Fruit fly (Drosophila melanogaster) whole organism, embryonic: ENCODE measurements around the gene Ubqn.

Source experiments
- Atf-2 ChIP-seq: fragments of 200-800 bp; sonication (Bioruptor generic); optimal IDR thresholded peaks from 2 replicates; lab custom pipeline; 2016; ENCODE audit warnings: missing biosample characterization, missing genetic modification characterization
- B-H1 ChIP-seq: fragments of 200-800 bp; sonication (Bioruptor generic); IDR thresholded peaks from 3 replicates; pipeline ENCODE4 v1.3.6; 2022; ENCODE audit warnings: missing biosample characterization, missing genetic modification characterization
- CG10979 ChIP-seq: fragments of 200-800 bp; sonication (Bioruptor generic); optimal IDR thresholded peaks from 2 replicates; lab custom pipeline; 2018; ENCODE audit warnings: missing biosample characterization, mild to moderate bottlenecking, missing genetic modification characterization, moderate library complexity
- CG11723 ChIP-seq: fragments of 200-800 bp; sonication (Bioruptor generic); optimal IDR thresholded peaks from 2 replicates; lab custom pipeline; 2017; ENCODE audit warnings: missing biosample characterization, mild to moderate bottlenecking, missing genetic modification characterization
- CG12769 ChIP-seq: fragments of 200-800 bp; sonication (Bioruptor generic); optimal IDR thresholded peaks from 2 replicates; lab custom pipeline; 2019; ENCODE audit warnings: missing biosample characterization, mild to moderate bottlenecking, missing genetic modification characterization, moderate library complexity
- CG13287 ChIP-seq: fragments of 200-800 bp; sonication (Bioruptor generic); IDR thresholded peaks from 2 replicates; pipeline ENCODE4 v1.3.6; 2022; ENCODE audit warnings: missing biosample characterization, missing genetic modification characterization; ENCODE audit not compliant: partially characterized antibody
- CG13775 ChIP-seq: fragments of 200-800 bp; sonication (Bioruptor generic); optimal IDR thresholded peaks from 3 replicates; lab custom pipeline; 2017; ENCODE audit warnings: missing biosample characterization, mild to moderate bottlenecking, missing genetic modification characterization
- CG17361 ChIP-seq: fragments of 200-800 bp; sonication (Bioruptor generic); IDR thresholded peaks from 3 replicates; pipeline ENCODE4 v1.3.6; 2022; ENCODE audit warnings: missing biosample characterization, missing genetic modification characterization
- CG17912 ChIP-seq: fragments of 200-800 bp; sonication (Bioruptor generic); optimal IDR thresholded peaks from 2 replicates; lab custom pipeline; 2018; ENCODE audit warnings: missing biosample characterization, mild to moderate bottlenecking, missing genetic modification characterization
- CG2889 ChIP-seq: fragments of 200-800 bp; sonication (Bioruptor generic); IDR thresholded peaks from 3 replicates; pipeline ENCODE4 v1.3.6; 2022; ENCODE audit warnings: missing biosample characterization, missing genetic modification characterization
- CG3838 ChIP-seq: fragments of 200-800 bp; sonication (Bioruptor generic); optimal IDR thresholded peaks from 3 replicates; lab custom pipeline; 2016; ENCODE audit warnings: missing biosample characterization, missing genetic modification characterization
- CG4404 ChIP-seq: fragments of 200-800 bp; sonication (Bioruptor generic); IDR thresholded peaks from 2 replicates; pipeline ENCODE4 v1.3.6; 2022; ENCODE audit warnings: missing biosample characterization, missing genetic modification characterization
- CG5245 ChIP-seq: fragments of 200-800 bp; sonication (Bioruptor generic); optimal IDR thresholded peaks from 3 replicates; lab custom pipeline; 2016; ENCODE audit warnings: missing biosample characterization, missing genetic modification characterization
- CG7786 ChIP-seq: fragments of 200-800 bp; sonication (Bioruptor generic); optimal IDR thresholded peaks from 2 replicates; lab custom pipeline; 2016; ENCODE audit warnings: missing biosample characterization, missing genetic modification characterization
- CG8765 ChIP-seq: fragments of 200-800 bp; sonication (Bioruptor generic); IDR thresholded peaks from 2 replicates; pipeline ENCODE4 v1.3.6; 2022; ENCODE audit warnings: missing biosample characterization, missing genetic modification characterization
- CG9437 ChIP-seq: fragments of 200-800 bp; sonication (Bioruptor generic); optimal IDR thresholded peaks from 2 replicates; lab custom pipeline; 2018; ENCODE audit warnings: missing biosample characterization, mild to moderate bottlenecking, missing genetic modification characterization
- D19A ChIP-seq: fragments of 200-800 bp; optimal IDR thresholded peaks from 3 replicates; lab custom pipeline; 2019; ENCODE audit warnings: missing biosample characterization, mild to moderate bottlenecking, missing genetic modification characterization, moderate library complexity
- Dip2 ChIP-seq: fragments of 200-800 bp; sonication (Bioruptor generic); IDR thresholded peaks from 2 replicates; pipeline ENCODE4 v1.3.6; 2022; ENCODE audit warnings: missing biosample characterization, missing genetic modification characterization
- Doc3 ChIP-seq: fragments of 200-800 bp; sonication (Bioruptor generic); IDR thresholded peaks from 3 replicates; pipeline ENCODE4 v1.3.6; 2022; ENCODE audit warnings: missing biosample characterization, missing genetic modification characterization; ENCODE audit not compliant: partially characterized antibody
- ERR ChIP-seq: fragments of 200-800 bp; sonication (Bioruptor generic); optimal IDR thresholded peaks from 2 replicates; lab custom pipeline; 2016; ENCODE audit warnings: missing biosample characterization, missing genetic modification characterization
- Gsc ChIP-seq: fragments of 200-800 bp; sonication (Bioruptor generic); IDR thresholded peaks from 2 replicates; pipeline ENCODE4 v1.3.6; 2022; ENCODE audit warnings: missing biosample characterization, missing genetic modification characterization
- HLH4C ChIP-seq: fragments of 200-800 bp; sonication (Bioruptor generic); IDR thresholded peaks from 3 replicates; pipeline ENCODE4 v1.3.6; 2022; ENCODE audit warnings: missing biosample characterization, missing genetic modification characterization; ENCODE audit not compliant: partially characterized antibody
- Hr39 ChIP-seq: fragments of >200 bp; optimal IDR thresholded peaks from 2 replicates; lab custom pipeline; 2017
- Mad ChIP-seq: fragments of 200-800 bp; sonication (Bioruptor generic); optimal IDR thresholded peaks from 2 replicates; lab custom pipeline; 2016; ENCODE audit warnings: missing biosample characterization, missing genetic modification characterization
- NC2β ChIP-seq: fragments of 200-800 bp; sonication (Bioruptor generic); optimal IDR thresholded peaks from 2 replicates; lab custom pipeline; 2016; ENCODE audit warnings: missing biosample characterization, missing genetic modification characterization
- Ptx1 ChIP-seq: fragments of 200-800 bp; sonication (Bioruptor generic); IDR thresholded peaks from 2 replicates; pipeline ENCODE4 v1.3.6; 2022; ENCODE audit warnings: missing biosample characterization, missing genetic modification characterization
- amos ChIP-seq: fragments of 200-800 bp; sonication (Bioruptor generic); IDR thresholded peaks from 2 replicates; pipeline ENCODE4 v1.3.6; 2022; ENCODE audit warnings: missing biosample characterization, missing genetic modification characterization; ENCODE audit not compliant: partially characterized antibody
- cato ChIP-seq: fragments of 200-800 bp; sonication (Bioruptor generic); optimal IDR thresholded peaks from 2 replicates; lab custom pipeline; 2016; ENCODE audit warnings: missing biosample characterization, missing genetic modification characterization, borderline replicate concordance
- dan ChIP-seq: fragments of 200-800 bp; sonication (Bioruptor generic); IDR thresholded peaks from 2 replicates; pipeline ENCODE4 v1.3.6; 2022; ENCODE audit warnings: missing biosample characterization, missing genetic modification characterization
- ftz-f1 ChIP-seq: fragments of 200-800 bp; sonication (Bioruptor generic); optimal IDR thresholded peaks from 2 replicates; lab custom pipeline; 2016; ENCODE audit warnings: missing biosample characterization, missing genetic modification characterization
- gt ChIP-seq: fragments of 200-800 bp; sonication (Bioruptor generic); IDR thresholded peaks from 2 replicates; pipeline ENCODE4 v1.3.6; 2022; ENCODE audit warnings: missing biosample characterization, missing genetic modification characterization
- jing ChIP-seq: fragments of 200-800 bp; sonication (Bioruptor generic); optimal IDR thresholded peaks from 2 replicates; lab custom pipeline; 2018; ENCODE audit warnings: missing biosample characterization, mild to moderate bottlenecking, missing genetic modification characterization
- jumu ChIP-seq: fragments of 200-800 bp; sonication (Bioruptor generic); optimal IDR thresholded peaks from 3 replicates; lab custom pipeline; 2016; ENCODE audit warnings: missing biosample characterization, missing genetic modification characterization
- ken ChIP-seq: fragments of 200-800 bp; sonication (Bioruptor generic); IDR thresholded peaks from 3 replicates; pipeline ENCODE4 v1.3.6; 2022; ENCODE audit warnings: missing biosample characterization, missing genetic modification characterization
- kni ChIP-seq: fragments of 200-800 bp; sonication (Bioruptor generic); optimal IDR thresholded peaks from 3 replicates; lab custom pipeline; 2017; ENCODE audit warnings: mild to moderate bottlenecking, missing biosample characterization, missing genetic modification reagents, missing genetic modification characterization
- knrl ChIP-seq: fragments of 200-800 bp; sonication (Bioruptor generic); IDR thresholded peaks from 3 replicates; pipeline ENCODE4 v1.3.6; 2022; ENCODE audit warnings: missing biosample characterization, missing genetic modification characterization; ENCODE audit not compliant: partially characterized antibody
- peb ChIP-seq: fragments of 200-800 bp; sonication (Bioruptor generic); IDR thresholded peaks from 2 replicates; pipeline ENCODE4 v1.3.6; 2022; ENCODE audit warnings: missing biosample characterization, missing genetic modification characterization
- pfk ChIP-seq: fragments of 200-800 bp; sonication (Bioruptor generic); optimal IDR thresholded peaks from 2 replicates; lab custom pipeline; 2018; ENCODE audit warnings: missing biosample characterization, mild to moderate bottlenecking, missing genetic modification characterization, moderate library complexity
- pita ChIP-seq: fragments of 200-800 bp; sonication (Bioruptor generic); optimal IDR thresholded peaks from 2 replicates; lab custom pipeline; 2017; ENCODE audit warnings: missing biosample characterization, mild to moderate bottlenecking, missing genetic modification characterization
- ranshi ChIP-seq: fragments of 200-800 bp; sonication (Bioruptor generic); IDR thresholded peaks from 2 replicates; pipeline ENCODE4 v1.3.6; 2022; ENCODE audit warnings: missing biosample characterization, missing genetic modification characterization
- repo ChIP-seq: fragments of 200-800 bp; sonication (Bioruptor generic); optimal IDR thresholded peaks from 2 replicates; lab custom pipeline; 2016; ENCODE audit warnings: missing biosample characterization, missing genetic modification characterization
- schlank ChIP-seq: fragments of 200-800 bp; sonication (Bioruptor generic); optimal IDR thresholded peaks from 2 replicates; lab custom pipeline; 2018; ENCODE audit warnings: missing biosample characterization, mild to moderate bottlenecking, missing genetic modification characterization
- sim ChIP-seq: fragments of 200-800 bp; sonication (Bioruptor generic); IDR thresholded peaks from 2 replicates; pipeline ENCODE4 v1.3.6; 2022; ENCODE audit warnings: missing biosample characterization, missing genetic modification characterization
- slbo ChIP-seq: fragments of 200-800 bp; sonication (Bioruptor generic); IDR thresholded peaks from 2 replicates; pipeline ENCODE4 v1.3.6; 2022; ENCODE audit warnings: missing biosample characterization, missing genetic modification characterization
- so ChIP-seq: fragments of 200-800 bp; sonication (Bioruptor generic); IDR thresholded peaks from 3 replicates; pipeline ENCODE4 v1.3.6; 2022; ENCODE audit warnings: missing biosample characterization, missing genetic modification characterization
- sob ChIP-seq: fragments of 200-800 bp; sonication (Bioruptor generic); IDR thresholded peaks from 2 replicates; pipeline ENCODE4 v1.3.6; 2022; ENCODE audit warnings: missing biosample characterization, missing genetic modification characterization
- tll ChIP-seq, 2 experiments: fragments of 200-800 bp in 1 of 2; fragments of >200 bp in 1 of 2; sonication (Bioruptor generic) in 1 of 2; optimal IDR thresholded peaks; 2 replicates each; lab custom pipeline; 2017 to 2019; ENCODE audit warnings: missing biosample characterization in 2 of 2, missing genetic modification characterization in 2 of 2, mild to moderate bottlenecking in 1 of 2, moderate library complexity in 1 of 2
- toy ChIP-seq: fragments of 200-800 bp; sonication (Bioruptor generic); IDR thresholded peaks from 2 replicates; pipeline ENCODE4 v1.3.6; 2022; ENCODE audit warnings: missing biosample characterization, missing genetic modification characterization
- twi ChIP-seq: fragments of 200-800 bp; optimal IDR thresholded peaks from 2 replicates; lab custom pipeline; 2019; ENCODE audit warnings: missing biosample characterization, mild to moderate bottlenecking, missing genetic modification characterization, moderate library complexity
- wek ChIP-seq: fragments of 200-800 bp; sonication (Bioruptor generic); optimal IDR thresholded peaks from 3 replicates; lab custom pipeline; 2018; ENCODE audit warnings: missing biosample characterization, mild to moderate bottlenecking, missing genetic modification characterization, moderate library complexity
- z ChIP-seq: fragments of 200-800 bp; sonication (Bioruptor generic); IDR thresholded peaks from 3 replicates; pipeline ENCODE4 v1.3.6; 2022; ENCODE audit warnings: missing biosample characterization, missing genetic modification characterization

Gene Ubqn

DNA sequence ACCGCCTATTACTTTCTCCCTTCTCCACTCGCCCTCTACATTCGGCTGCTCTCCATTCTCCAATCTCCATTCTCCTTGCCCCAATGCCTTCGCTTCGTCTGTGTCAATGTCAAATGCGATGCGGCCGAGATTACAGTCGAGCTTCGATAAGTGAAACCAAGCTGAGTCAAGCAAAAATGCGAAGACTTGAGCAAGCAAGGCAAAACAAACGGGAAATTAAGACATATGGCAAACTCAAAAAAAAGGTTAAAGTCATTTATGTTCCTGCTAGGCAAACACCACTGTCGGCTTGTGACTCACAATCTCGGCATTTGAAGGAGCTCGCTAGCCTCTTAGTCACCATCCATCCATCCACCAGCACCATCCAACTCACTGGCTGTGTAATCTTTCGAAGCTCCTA is 15.2 kb upstream of the Ubqn start (continued):
- TF ChIP-seq CG7786 (peak; percentile 98), CG12769 (tag; lab: Kevin White, UChicago) (peak; percentile 98), sim (GFP tag; lab: Robert Waterston, UW) (peak; percentile 73), D19A (peak; percentile 84), CG4404 (peak; percentile 92), cato (peak; percentile 82), repo (GFP tag; lab: Kevin White, UChicago) (peak; percentile 94), B-H1 (peak; percentile 89), toy (GFP tag; lab: Robert Waterston, UW) (peak; percentile 72; the same call in 1 of the 2 replicates), Doc3 (no peak), Gsc (GFP tag; lab: Robert Waterston, UW) (peak; percentile 86), CG5245 (peak; percentile 96), schlank (peak; percentile 97), CG3838 (peak; percentile 89), jumu (peak; percentile 98), CG2889 (GFP tag; lab: Robert Waterston, UW) (peak; percentile 96), peb (peak; percentile 88), ken (GFP tag; lab: Robert Waterston, UW) (peak; percentile 97), tll (GFP tag; optimal IDR thresholded peaks at IDR 0.05; lab: Kevin White, UChicago) (peak in 1 of 2 experiments; percentile 1), twi (tag; lab: Kevin White, UChicago) (peak; percentile 92), kni (GFP tag; lab: Kevin White, UChicago) (peak; percentile 91), CG17361 (GFP tag; lab: Robert Waterston, UW) (peak; percentile 92), z (GFP tag; lab: Robert Waterston, UW) (0 out of 3 replicates have a peak, but pooled peaks have one; percentile 38), so (peak; percentile 94), Hr39 (lab: Kevin White, UChicago) (no peak), ranshi (peak; percentile 94), knrl (GFP tag; lab: Robert Waterston, UW) (no peak), amos (no peak), CG10979 (peak; percentile 93), CG13775 (peak; percentile 93), CG9437 (peak; percentile 86), wek (peak; percentile 90), CG13287 (GFP tag; lab: Robert Waterston, UW) (no peak), pita (no peak), NC2β (peak; percentile 97), ERR (GFP tag; lab: Kevin White, UChicago) (peak; percentile 98), Dip2 (GFP tag; lab: Robert Waterston, UW) (peak; percentile 45; the same call in 1 of the 2 replicates), Mad (GFP tag; lab: Kevin White, UChicago) (peak; percentile 96), ftz-f1 (GFP tag; lab: Kevin White, UChicago) (peak; percentile 84), HLH4C (GFP tag; lab: Robert Waterston, UW) (no peak), sob (GFP tag; lab: Robert Waterston, UW) (peak; percentile 95), CG11723 (GFP tag; lab: Kevin White, UChicago) (peak; percentile 96), pfk (peak; percentile 13), Atf-2 (GFP tag; lab: Kevin White, UChicago) (peak; percentile 97), slbo (peak; percentile 98), Ptx1 (GFP tag; lab: Robert Waterston, UW) (peak; percentile 90), CG17912 (peak; percentile 96), gt (GFP tag; lab: Robert Waterston, UW) (peak; percentile 86), jing (peak; percentile 93), dan (GFP tag; lab: Robert Waterston, UW) (peak; percentile 91), CG8765 (GFP tag; lab: Robert Waterston, UW) (peak; percentile 89)
